Worm (Caenorhabditis elegans) whole organism, L4/young adult: Measurements from ENCODE around the gene Y7A5A.5.

Source experiments
- W03F9.2 ChIP-seq: fragments of 150-350 bp; optimal IDR thresholded peaks from 2 replicates; lab custom pipeline; 2014; ENCODE audit warnings: missing biosample characterization, missing genetic modification characterization
- dao-5 ChIP-seq: sonication (generic microtip); optimal IDR thresholded peaks from 2 replicates; lab custom pipeline; 2016; ENCODE audit warnings: missing genotype, missing genetic modification characterization, moderate library complexity, missing compliant biosample characterization
- him-1 ChIP-seq: sonication (generic microtip); optimal IDR thresholded peaks from 2 replicates; lab custom pipeline; 2016; ENCODE audit warnings: missing genotype, missing genetic modification reagents, missing genetic modification characterization, missing compliant biosample characterization

The Y7A5A.5 gene

ce11 chrX:15786726-15787125 is at the start of gene Y7A5A.5:
TSS of gene Y7A5A.5 (minus strand) at chrX:15786826.
- TF ChIP-seq him-1 (tag; lab: Kevin White, UChicago), result no peak
- TF ChIP-seq dao-5 (tag; lab: Kevin White, UChicago), result no peak
- no peak for TF ChIP-seq W03F9.2 (tag; lab: Kevin White, UChicago)

- TF ChIP-seq dao-5 (tag; lab: Kevin White, UChicago) (no peak), W03F9.2 (tag; lab: Kevin White, UChicago) (no peak), him-1 (tag; lab: Kevin White, UChicago) (no peak)
These were observed 44.9 kb upstream of the Y7A5A.5 start for ce11 chrX:15831537-15831936.

ce11 chrX:15828059-15828458 is 41.4 kb upstream of the Y7A5A.5 start, which contains the start of gene Y7A5A.20:
TSS of gene Y7A5A.20 (plus strand) at chrX:15828359.
- TF ChIP-seq dao-5 (tag; lab: Kevin White, UChicago), result no peak
- no peak for TF ChIP-seq W03F9.2 (tag; lab: Kevin White, UChicago)
- TF ChIP-seq him-1 (tag; lab: Kevin White, UChicago), result no peak

ce11 chrX:15826866-15827265 is 40.2 kb upstream of the Y7A5A.5 start, which contains the start of gene Y7A5A.9:
TSS of gene Y7A5A.9 (plus strand) at chrX:15827166.
- no peak for TF ChIP-seq W03F9.2 (tag; lab: Kevin White, UChicago)
- no peak for TF ChIP-seq him-1 (tag; lab: Kevin White, UChicago)
- no peak for TF ChIP-seq dao-5 (tag; lab: Kevin White, UChicago)

- TF ChIP-seq W03F9.2 (tag; lab: Kevin White, UChicago) (no peak), him-1 (tag; lab: Kevin White, UChicago) (no peak), dao-5 (tag; lab: Kevin White, UChicago) (no peak)
These were observed 35.6 kb upstream of the Y7A5A.5 start, which contains the start of gene Y7A5A.8 for ce11 chrX:15822197-15822596. TSS of gene Y7A5A.8 (plus strand) at chrX:15822497.

ce11 chrX:15814548-15814947 is 27.9 kb upstream of the Y7A5A.5 start:
- no peak for TF ChIP-seq dao-5 (tag; lab: Kevin White, UChicago)
- TF ChIP-seq W03F9.2 (tag; lab: Kevin White, UChicago), result no peak
- TF ChIP-seq him-1 (tag; lab: Kevin White, UChicago), result no peak

ce11 chrX:15811341-15811740 is 24.7 kb upstream of the Y7A5A.5 start:
- TF ChIP-seq W03F9.2 (tag; lab: Kevin White, UChicago), result no peak
- TF ChIP-seq him-1 (tag; lab: Kevin White, UChicago), result no peak
- no peak for TF ChIP-seq dao-5 (tag; lab: Kevin White, UChicago)

- no peak for TF ChIP-seq W03F9.2 (tag; lab: Kevin White, UChicago)
- TF ChIP-seq him-1 (tag; lab: Kevin White, UChicago), result no peak
- no peak for TF ChIP-seq dao-5 (tag; lab: Kevin White, UChicago)
These were observed 17.4 kb upstream of the Y7A5A.5 start, which contains the start of gene Y7A5A.7 for ce11 chrX:15804072-15804471. TSS of gene Y7A5A.7 (minus strand) at chrX:15804172.

- TF ChIP-seq dao-5 (tag; lab: Kevin White, UChicago), result no peak
- TF ChIP-seq W03F9.2 (tag; lab: Kevin White, UChicago), result no peak
- no peak for TF ChIP-seq him-1 (tag; lab: Kevin White, UChicago)
These were observed 15.2 kb upstream of the Y7A5A.5 start for ce11 chrX:15801827-15802226.

ce11 chrX:15799595-15799994 is 13.0 kb upstream of the Y7A5A.5 start, which contains the start of gene Y7A5A.6:
TSS of gene Y7A5A.6 (minus strand) at chrX:15799695.
- no peak for TF ChIP-seq him-1 (tag; lab: Kevin White, UChicago)
- no peak for TF ChIP-seq W03F9.2 (tag; lab: Kevin White, UChicago)
- TF ChIP-seq dao-5 (tag; lab: Kevin White, UChicago), result no peak

ce11 chrX:15796633-15797032 is 10.0 kb upstream of the Y7A5A.5 start:
- TF ChIP-seq him-1 (tag; lab: Kevin White, UChicago) (no peak), W03F9.2 (tag; lab: Kevin White, UChicago) (no peak), dao-5 (tag; lab: Kevin White, UChicago) (no peak)

ce11 chrX:15794977-15795376 is 8.4 kb upstream of the Y7A5A.5 start, which contains the start of gene Y7A5A.10:
TSS of gene Y7A5A.10 (minus strand) at chrX:15795077.
- no peak for TF ChIP-seq dao-5 (tag; lab: Kevin White, UChicago)
- no peak for TF ChIP-seq him-1 (tag; lab: Kevin White, UChicago)
- TF ChIP-seq W03F9.2 (tag; lab: Kevin White, UChicago), result no peak

ce11 chrX:15784570-15784969 is 2.1 kb downstream of the Y7A5A.5 start, which contains the start of gene Y7A5A.3:
TSS of gene Y7A5A.3 (minus strand) at chrX:15784670.
- TF ChIP-seq him-1 (tag; lab: Kevin White, UChicago) (no peak), dao-5 (tag; lab: Kevin White, UChicago) (no peak), W03F9.2 (tag; lab: Kevin White, UChicago) (no peak)

- TF ChIP-seq dao-5 (tag; lab: Kevin White, UChicago) (no peak), W03F9.2 (tag; lab: Kevin White, UChicago) (no peak), him-1 (tag; lab: Kevin White, UChicago) (no peak)
These were observed 4.6 kb downstream of the Y7A5A.5 start, which contains the start of gene Y7A5A.24 for ce11 chrX:15782027-15782426. TSS of gene Y7A5A.24 (minus strand) at chrX:15782127.
